Worm (Caenorhabditis elegans) whole organism, L4 larva: Measurements from ENCODE around the gene vps-52.

Experiments
- aly-2 ChIP-seq: sonication (generic microtip); optimal IDR thresholded peaks from 2 replicates; lab custom pipeline; 2018; ENCODE audit warnings: missing biosample characterization, missing genetic modification characterization
- daf-19 ChIP-seq: fragments of 200-800 bp; sonication (Bioruptor generic); conservative IDR thresholded peaks from 2 replicates; pipeline ENCODE4 v1.3.6; 2022; ENCODE audit warnings: missing genetic modification characterization, missing compliant biosample characterization
- daf-8 ChIP-seq: fragments of 200-800 bp; sonication (Bioruptor generic); IDR thresholded peaks from 2 replicates; pipeline ENCODE4 v1.3.6; 2022; ENCODE audit warnings: missing genetic modification characterization, missing compliant biosample characterization
- dve-1 ChIP-seq: sonication (generic microtip); optimal IDR thresholded peaks from 2 replicates; lab custom pipeline; 2017; ENCODE audit warnings: antibody characterized with exemption, mild to moderate bottlenecking, missing genetic modification characterization, missing compliant biosample characterization; ENCODE audit not compliant: insufficient read depth
- lir-3 ChIP-seq: sonication (generic microtip); optimal IDR thresholded peaks from 2 replicates; lab custom pipeline; 2016; ENCODE audit warnings: mild to moderate bottlenecking, missing genetic modification characterization, missing compliant biosample characterization
- skn-1 ChIP-seq: fragments of 150-350 bp; optimal IDR thresholded peaks from 2 replicates; lab custom pipeline; 2014; ENCODE audit warnings: missing biosample characterization, missing genetic modification characterization
- snpc-4 ChIP-seq: fragments of 150-350 bp; optimal IDR thresholded peaks from 2 replicates; lab custom pipeline; 2014; ENCODE audit warnings: missing biosample characterization, missing genetic modification characterization

DNA sequence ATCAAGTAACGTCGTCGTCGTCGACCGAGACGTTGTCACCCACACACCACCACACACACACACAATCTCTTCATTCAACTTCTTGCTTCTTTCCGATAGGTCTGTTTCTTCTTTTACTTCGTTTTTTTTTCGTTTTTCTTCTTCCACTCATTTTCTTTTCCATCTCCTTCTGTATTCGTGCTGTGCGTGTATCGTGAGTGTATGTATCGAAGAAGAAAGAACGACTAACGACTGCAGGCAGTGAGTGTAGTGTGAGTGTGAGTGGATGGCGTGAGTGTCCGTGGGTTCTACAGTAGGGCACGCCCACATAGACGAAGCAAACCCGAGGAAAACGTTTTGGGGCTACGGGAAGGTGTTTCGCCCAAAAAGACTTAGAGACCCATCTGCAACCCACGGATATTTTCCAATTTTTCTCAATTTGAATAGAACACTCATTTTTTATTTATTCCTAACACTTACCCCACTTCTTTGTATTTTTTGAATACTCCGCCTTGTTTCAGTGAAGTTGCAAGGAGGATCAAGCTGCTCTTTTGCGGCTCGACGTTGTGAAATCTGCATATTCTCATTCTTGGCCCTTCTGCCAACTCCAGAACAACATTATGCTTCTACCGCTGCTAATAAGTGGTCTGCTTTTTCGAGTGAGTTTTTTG lies 20.6 kb downstream of the vps-52 start, which contains the start of gene adt-2:
- no peak for TF ChIP-seq aly-2 (tag; lab: Kevin White, UChicago)
- TF ChIP-seq dve-1, result no peak
- TF ChIP-seq snpc-4 (tag; lab: Kevin White, UChicago), result no peak
- TF ChIP-seq daf-8 (GFP tag; lab: Robert Waterston, UW), result no peak
- no peak for TF ChIP-seq skn-1 (tag; lab: Kevin White, UChicago)
- no peak for TF ChIP-seq lir-3 (tag; lab: Kevin White, UChicago)
- TF ChIP-seq daf-19 (GFP tag; lab: Robert Waterston, UW), result no peak
